Worm (Caenorhabditis elegans) whole organism, L2 larva: ENCODE data around the gene Y43F8B.17.
A peak's percentile ranks its signal among the peaks of the same experiment; 100 is the strongest.

ENCODE experiments used
- C34F6.9 ChIP-seq: fragments of 150-350 bp; optimal IDR thresholded peaks from 2 replicates; lab custom pipeline; 2014; ENCODE audit warnings: missing biosample characterization, missing genetic modification characterization
- F13H6.1 ChIP-seq: sonication (generic microtip); optimal IDR thresholded peaks from 2 replicates; lab custom pipeline; 2016; ENCODE audit warnings: missing genetic modification characterization, missing compliant biosample characterization
- R02D3.7 ChIP-seq: fragments of 150-350 bp; optimal IDR thresholded peaks from 2 replicates; lab custom pipeline; 2014; ENCODE audit warnings: missing biosample characterization, missing genetic modification characterization
- Y55F3AM.14 ChIP-seq: fragments of 200-800 bp; sonication (Bioruptor generic); optimal IDR thresholded peaks from 2 replicates; lab custom pipeline; 2018; ENCODE audit warnings: mild to moderate bottlenecking, missing genetic modification characterization, missing compliant biosample characterization
- alr-1 ChIP-seq: fragments of 150-350 bp; optimal IDR thresholded peaks from 2 replicates; lab custom pipeline; 2014; ENCODE audit warnings: missing biosample characterization, missing genetic modification characterization
- aly-2 ChIP-seq: fragments of 150-350 bp; optimal IDR thresholded peaks from 2 replicates; lab custom pipeline; 2014; ENCODE audit warnings: missing biosample characterization, missing genetic modification characterization
- ama-1 ChIP-seq: fragments of 150-350 bp; optimal IDR thresholded peaks from 2 replicates; lab custom pipeline; 2018; ENCODE audit warnings: inconsistent platforms
- ceh-16 ChIP-seq: fragments of 150-350 bp; optimal IDR thresholded peaks from 2 replicates; lab custom pipeline; 2014; ENCODE audit warnings: missing biosample characterization, missing genetic modification characterization
- ceh-82 ChIP-seq: fragments of 150-350 bp; optimal IDR thresholded peaks from 2 replicates; lab custom pipeline; 2014; ENCODE audit warnings: missing biosample characterization, missing genetic modification characterization
- crh-2 ChIP-seq: sonication (generic microtip); optimal IDR thresholded peaks from 2 replicates; lab custom pipeline; 2017; ENCODE audit warnings: missing biosample characterization, missing genetic modification characterization
- egl-27 ChIP-seq: sonication (generic microtip); optimal IDR thresholded peaks from 3 replicates; lab custom pipeline; 2017; ENCODE audit warnings: missing biosample characterization, missing genetic modification reagents, missing genetic modification characterization
- elt-3 ChIP-seq: sonication (generic microtip); optimal IDR thresholded peaks from 2 replicates; lab custom pipeline; 2017; ENCODE audit warnings: missing biosample characterization, missing genetic modification characterization
- gmeb-1 ChIP-seq: fragments of 150-350 bp; optimal IDR thresholded peaks from 2 replicates; lab custom pipeline; 2014; ENCODE audit warnings: missing biosample characterization, missing genetic modification characterization
- lin-11 ChIP-seq: fragments of 150-350 bp; sonication (generic microtip); optimal IDR thresholded peaks from 2 replicates; lab custom pipeline; 2014; ENCODE audit warnings: missing biosample characterization, missing genetic modification characterization, inconsistent platforms, mixed read lengths
- lin-13 ChIP-seq: fragments of 150-350 bp; optimal IDR thresholded peaks from 2 replicates; lab custom pipeline; 2014; ENCODE audit warnings: missing biosample characterization, missing genetic modification reagents, missing genetic modification characterization
- lsy-2 ChIP-seq, 2 experiments: fragments of 150-350 bp in 1 of 2; sonication (generic microtip) in 1 of 2; optimal IDR thresholded peaks; 2 replicates each; lab custom pipeline; 2014 to 2017; ENCODE audit warnings: missing biosample characterization in 2 of 2, missing genetic modification characterization in 2 of 2
- mbf-1 ChIP-seq: sonication (generic microtip); optimal IDR thresholded peaks from 2 replicates; lab custom pipeline; 2017; ENCODE audit warnings: missing biosample characterization, missing genetic modification characterization
- mdl-1 ChIP-seq, 2 experiments: fragments of 150-350 bp in 1 of 2; sonication (generic microtip) in 1 of 2; optimal IDR thresholded peaks; 2 replicates each; lab custom pipeline; 2017; ENCODE audit warnings: missing biosample characterization in 2 of 2, missing genetic modification characterization in 2 of 2
- nhr-10 ChIP-seq: sonication (generic microtip); optimal IDR thresholded peaks from 2 replicates; lab custom pipeline; 2017; ENCODE audit warnings: missing biosample characterization, missing genetic modification characterization
- nhr-11 ChIP-seq: fragments of 150-350 bp; optimal IDR thresholded peaks from 2 replicates; lab custom pipeline; 2014; ENCODE audit warnings: missing biosample characterization, missing genetic modification characterization
- nhr-12 ChIP-seq: fragments of 150-350 bp; optimal IDR thresholded peaks from 2 replicates; lab custom pipeline; 2014; ENCODE audit warnings: missing biosample characterization, missing genetic modification characterization
- nhr-129 ChIP-seq: fragments of 150-350 bp; optimal IDR thresholded peaks from 2 replicates; lab custom pipeline; 2014; ENCODE audit warnings: missing biosample characterization, missing genetic modification characterization
- nhr-21 ChIP-seq: fragments of 150-350 bp; optimal IDR thresholded peaks from 2 replicates; lab custom pipeline; 2014; ENCODE audit warnings: missing biosample characterization, missing genetic modification characterization
- nhr-23 ChIP-seq: fragments of 150-350 bp; optimal IDR thresholded peaks from 2 replicates; lab custom pipeline; 2014; ENCODE audit warnings: missing biosample characterization, missing genetic modification reagents, missing genetic modification characterization
- nhr-237 ChIP-seq: fragments of 150-350 bp; optimal IDR thresholded peaks from 2 replicates; lab custom pipeline; 2014; ENCODE audit warnings: missing biosample characterization, missing genetic modification characterization
- nhr-25 ChIP-seq: fragments of 150-350 bp; sonication (generic microtip); optimal IDR thresholded peaks from 3 replicates; lab custom pipeline; 2014; ENCODE audit warnings: missing biosample characterization, missing genetic modification characterization
- nhr-6 ChIP-seq: fragments of 150-350 bp; optimal IDR thresholded peaks from 2 replicates; lab custom pipeline; 2014; ENCODE audit warnings: missing biosample characterization, missing genetic modification characterization
- nhr-77 ChIP-seq: fragments of 150-350 bp; optimal IDR thresholded peaks from 2 replicates; lab custom pipeline; 2014; ENCODE audit warnings: missing biosample characterization, missing genetic modification characterization
- sem-4 ChIP-seq: fragments of 150-350 bp; optimal IDR thresholded peaks from 2 replicates; lab custom pipeline; 2014; ENCODE audit warnings: missing biosample characterization, missing genetic modification reagents, missing genetic modification characterization
- skn-1 ChIP-seq: sonication (generic microtip); optimal IDR thresholded peaks from 2 replicates; lab custom pipeline; 2017; ENCODE audit warnings: missing biosample characterization, missing genetic modification characterization
- sma-3 ChIP-seq: sonication (generic microtip); optimal IDR thresholded peaks from 2 replicates; lab custom pipeline; 2016; ENCODE audit warnings: missing genetic modification reagents, missing genetic modification characterization, missing compliant biosample characterization
- sma-9 ChIP-seq, 2 experiments: fragments of 150-350 bp in 1 of 2; sonication (generic microtip) in 1 of 2; optimal IDR thresholded peaks; 2 replicates each; lab custom pipeline; 2014 to 2016; ENCODE audit warnings: missing genetic modification characterization in 2 of 2, mild to moderate bottlenecking in 1 of 2, missing biosample characterization in 1 of 2, missing compliant biosample characterization in 1 of 2, missing genetic modification reagents in 1 of 2, moderate library complexity in 1 of 2
- snpc-4 ChIP-seq: fragments of 150-350 bp; optimal IDR thresholded peaks from 2 replicates; lab custom pipeline; 2014; ENCODE audit warnings: missing biosample characterization, missing genetic modification characterization
- unc-39 ChIP-seq: fragments of 150-350 bp; optimal IDR thresholded peaks from 2 replicates; lab custom pipeline; 2014; ENCODE audit warnings: missing biosample characterization, missing genetic modification characterization
- unc-55 ChIP-seq: fragments of 150-350 bp; sonication (generic microtip); optimal IDR thresholded peaks from 3 replicates; lab custom pipeline; 2014; ENCODE audit warnings: missing biosample characterization, missing genetic modification reagents, missing genetic modification characterization
- unc-62 ChIP-seq: fragments of 150-350 bp; optimal IDR thresholded peaks from 2 replicates; lab custom pipeline; 2014; ENCODE audit warnings: missing biosample characterization, missing genetic modification reagents, missing genetic modification characterization
- zag-1 ChIP-seq: fragments of 150-350 bp; optimal IDR thresholded peaks from 2 replicates; lab custom pipeline; 2014; ENCODE audit warnings: missing biosample characterization, missing genetic modification characterization
- ztf-1 ChIP-seq: fragments of 200-800 bp; sonication (Bioruptor generic); conservative IDR thresholded peaks from 2 replicates; pipeline ENCODE4 v1.3.6; 2022; ENCODE audit warnings: missing genetic modification characterization, missing compliant biosample characterization
- ztf-11 ChIP-seq: sonication (generic microtip); optimal IDR thresholded peaks from 2 replicates; lab custom pipeline; 2017; ENCODE audit warnings: missing biosample characterization, missing genetic modification characterization
- ztf-4 ChIP-seq: fragments of 150-350 bp; optimal IDR thresholded peaks from 2 replicates; lab custom pipeline; 2014; ENCODE audit warnings: missing biosample characterization, missing genetic modification characterization

Y43F8B.17 gene

DNA sequence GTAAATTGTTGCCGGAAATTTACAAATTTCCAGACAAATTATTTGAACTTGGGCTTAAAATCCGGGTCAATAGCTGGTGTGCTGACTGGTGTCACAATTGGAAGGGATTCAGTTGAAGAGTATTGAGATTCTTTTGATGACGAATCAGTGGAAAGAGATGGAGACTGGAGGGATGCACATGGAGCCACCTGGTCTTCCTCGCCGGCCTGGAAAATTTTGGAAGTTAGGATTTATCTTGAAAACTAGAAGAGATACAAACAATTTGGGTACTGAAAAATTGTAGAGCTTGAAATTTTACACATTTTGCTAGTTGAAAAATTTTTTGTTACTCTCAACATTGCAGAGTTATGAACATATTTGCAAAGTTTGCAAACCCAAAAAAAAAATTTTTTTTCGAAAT lies 35.6 kb downstream of the Y43F8B.17 start:
- TF ChIP-seq nhr-6 (tag; lab: Kevin White, UChicago) = no peak
- TF ChIP-seq ztf-4 (tag; lab: Kevin White, UChicago) = peak; percentile 53
- TF ChIP-seq ama-1 (lab: Kevin White, UChicago) = peak; percentile 76
- TF ChIP-seq Y55F3AM.14 (GFP tag; lab: Kevin White, UChicago) = peak; percentile 20

DNA sequence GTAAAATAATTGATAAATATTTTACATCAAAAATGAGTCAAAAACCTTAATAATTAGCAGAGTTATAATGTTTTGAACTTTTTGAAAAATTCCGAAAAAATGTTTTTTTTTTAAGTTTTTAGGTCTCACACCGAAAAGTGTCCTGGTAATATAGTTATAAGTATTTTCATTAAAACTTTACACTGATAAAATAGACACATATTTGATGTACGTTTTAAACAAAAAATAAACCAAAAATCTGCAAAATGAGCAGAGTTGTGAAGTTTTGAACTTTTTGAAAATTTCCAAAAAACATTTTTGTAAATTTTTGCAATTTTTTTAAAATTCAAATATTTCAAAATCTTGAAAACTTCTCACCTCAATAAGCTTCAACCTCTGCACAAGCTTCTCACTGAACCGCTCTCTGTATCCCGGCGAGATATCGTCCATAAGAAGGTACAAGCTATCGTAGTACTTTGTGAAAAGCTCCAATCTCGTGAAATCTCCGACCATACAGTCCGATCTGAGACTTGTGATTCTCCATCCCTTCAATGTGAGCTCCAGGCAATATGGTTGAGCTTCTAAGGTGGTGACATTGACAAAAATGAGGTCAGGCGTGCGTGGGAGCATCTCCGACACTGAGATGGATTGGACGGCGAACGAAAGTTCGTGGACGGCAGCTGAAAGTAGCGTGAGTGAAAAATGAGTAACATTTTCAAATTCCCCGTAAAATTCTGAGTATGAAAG lies 36.2 kb downstream of the Y43F8B.17 start:
- TF ChIP-seq nhr-10 (tag; lab: Kevin White, UChicago) = no peak
- peak; percentile 52 for TF ChIP-seq ama-1 (lab: Kevin White, UChicago)

DNA sequence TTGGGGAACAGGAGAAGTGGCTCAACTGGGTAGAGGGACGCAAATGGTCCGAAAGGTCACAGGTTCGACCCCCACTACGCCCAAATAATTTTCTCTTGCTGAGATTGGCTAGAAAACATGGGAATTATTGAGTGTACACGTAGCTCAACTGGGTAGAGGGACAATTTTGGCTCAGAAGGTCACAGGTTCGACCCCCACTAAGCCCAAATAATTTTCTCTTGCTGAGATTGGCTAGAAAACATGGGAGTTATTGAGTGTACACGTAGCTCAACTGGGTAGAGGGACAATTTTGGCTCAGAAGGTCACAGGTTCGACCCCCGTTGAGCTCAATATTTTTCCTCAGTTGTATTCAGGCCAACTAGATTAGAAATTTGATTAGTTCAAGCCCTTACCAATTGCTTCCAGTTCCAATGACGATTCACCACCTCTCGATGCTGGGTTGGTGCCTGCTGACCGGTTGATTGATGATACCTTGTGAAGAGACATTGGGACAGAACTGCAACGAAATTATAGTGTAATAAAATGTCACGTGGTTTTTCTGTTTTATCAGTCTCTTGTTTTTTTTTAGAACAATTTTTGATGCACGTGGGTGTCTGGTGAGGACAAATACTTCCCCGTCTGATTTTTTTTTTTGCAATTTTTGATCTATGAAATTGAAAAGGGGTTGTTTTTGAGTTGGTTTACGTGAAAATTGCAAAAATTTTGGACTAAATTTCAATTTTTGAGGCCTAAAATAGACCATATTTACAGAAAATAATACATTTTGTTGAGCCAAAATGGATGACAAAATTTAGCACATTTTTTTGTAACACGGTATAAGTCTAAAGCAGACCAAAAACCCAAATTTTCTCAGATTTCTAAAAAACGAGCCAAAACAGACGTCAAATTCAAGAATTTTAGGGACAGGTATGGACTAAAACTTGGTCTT lies 37.1 kb downstream of the Y43F8B.17 start:
- TF ChIP-seq nhr-237 (tag; lab: Kevin White, UChicago) = no peak
- no peak for TF ChIP-seq nhr-6 (tag; lab: Kevin White, UChicago)
- TF ChIP-seq nhr-23 (tag; lab: Kevin White, UChicago) = no peak
- peak; percentile 52 for TF ChIP-seq nhr-25
- peak; percentile 25 for TF ChIP-seq Y55F3AM.14 (GFP tag; lab: Kevin White, UChicago)
- TF ChIP-seq unc-55 (GFP tag; lab: Kevin White, UChicago) = no peak
- TF ChIP-seq aly-2 = no peak
- TF ChIP-seq lin-13 (GFP tag; lab: Kevin White, UChicago) = no peak
- no peak for TF ChIP-seq nhr-21 (tag; lab: Kevin White, UChicago)
- no peak for TF ChIP-seq F13H6.1 (tag; lab: Kevin White, UChicago)
- TF ChIP-seq ztf-11 (tag; lab: Kevin White, UChicago) = no peak
- TF ChIP-seq elt-3 (tag; lab: Kevin White, UChicago) = no peak
- no peak for TF ChIP-seq sma-3 (GFP tag; lab: Kevin White, UChicago)
- TF ChIP-seq nhr-129 (tag; lab: Kevin White, UChicago) = peak; percentile 26
- no peak for TF ChIP-seq ztf-1 (GFP tag; lab: Robert Waterston, UW)
- TF ChIP-seq mbf-1 = no peak
- TF ChIP-seq sma-9 (GFP tag; optimal IDR thresholded peaks at IDR 0.05; lab: Kevin White, UChicago) = peak; percentile 85
- TF ChIP-seq sma-9 (tag; optimal IDR thresholded peaks at IDR 0.05; lab: Kevin White, UChicago) = no peak
- TF ChIP-seq lsy-2 (tag; optimal IDR thresholded peaks at IDR 0.05; lab: Kevin White, UChicago) = peak in 1 of 2 experiments; percentile 57
- TF ChIP-seq egl-27 (tag; lab: Kevin White, UChicago) = no peak
- no peak for TF ChIP-seq nhr-10 (tag; lab: Kevin White, UChicago)
- no peak for TF ChIP-seq sem-4 (tag; lab: Kevin White, UChicago)
- TF ChIP-seq C34F6.9 (tag; lab: Kevin White, UChicago) = peak; percentile 20
- TF ChIP-seq unc-39 (tag; lab: Kevin White, UChicago) = no peak
- TF ChIP-seq zag-1 (tag; lab: Kevin White, UChicago) = no peak
- no peak for TF ChIP-seq ztf-4 (tag; lab: Kevin White, UChicago)
- TF ChIP-seq alr-1 (tag; lab: Kevin White, UChicago) = no peak
- TF ChIP-seq ceh-16 (tag; lab: Kevin White, UChicago) = no peak
- no peak for TF ChIP-seq nhr-77 (tag; lab: Kevin White, UChicago)
- TF ChIP-seq skn-1 (tag; lab: Kevin White, UChicago) = no peak
- TF ChIP-seq nhr-11 (tag; lab: Kevin White, UChicago) = no peak
- TF ChIP-seq gmeb-1 (tag; lab: Kevin White, UChicago) = no peak
- TF ChIP-seq crh-2 (tag; lab: Kevin White, UChicago) = no peak
- TF ChIP-seq lin-11 (tag; lab: Kevin White, UChicago) = no peak
- TF ChIP-seq ceh-82 (tag; lab: Kevin White, UChicago) = no peak
- TF ChIP-seq nhr-12 = no peak
- TF ChIP-seq mdl-1 (tag; optimal IDR thresholded peaks at IDR 0.05; lab: Kevin White, UChicago) = peak in 1 of 2 experiments; percentile 34
- TF ChIP-seq ama-1 (lab: Kevin White, UChicago) = no peak
- no peak for TF ChIP-seq R02D3.7 (tag; lab: Kevin White, UChicago)
- no peak for TF ChIP-seq unc-62 (GFP tag; lab: Kevin White, UChicago)
- TF ChIP-seq snpc-4 (tag; lab: Kevin White, UChicago) = no peak
